Worm (Caenorhabditis elegans) whole organism, L1 larva: Measurements from ENCODE around the gene F55G1.7.

ENCODE experiments used
- C04F5.9 ChIP-seq: sonication (generic microtip); optimal IDR thresholded peaks from 2 replicates; lab custom pipeline; 2016; ENCODE audit warnings: missing genetic modification characterization, missing compliant biosample characterization
- C16A3.4 ChIP-seq: fragments of 150-350 bp; optimal IDR thresholded peaks from 2 replicates; lab custom pipeline; 2014; ENCODE audit warnings: missing biosample characterization, missing genetic modification characterization
- C34B4.2 ChIP-seq: sonication (generic microtip); optimal IDR thresholded peaks from 2 replicates; lab custom pipeline; 2017; ENCODE audit warnings: mild to moderate bottlenecking, missing genetic modification characterization, missing compliant biosample characterization
- F16B12.6 ChIP-seq: fragments of 150-350 bp; optimal IDR thresholded peaks from 2 replicates; lab custom pipeline; 2014; ENCODE audit warnings: missing biosample characterization, missing genetic modification characterization
- Y116A8C.19 ChIP-seq: sonication (generic microtip); optimal IDR thresholded peaks from 2 replicates; lab custom pipeline; 2016; ENCODE audit warnings: missing compliant biosample characterization, missing genetic modification characterization, borderline replicate concordance
- aha-1 ChIP-seq: fragments of 150-350 bp; optimal IDR thresholded peaks from 2 replicates; lab custom pipeline; 2014; ENCODE audit warnings: missing biosample characterization, missing genetic modification characterization
- aly-2 ChIP-seq: fragments of 150-350 bp; optimal IDR thresholded peaks from 2 replicates; lab custom pipeline; 2014; ENCODE audit warnings: missing biosample characterization, missing genetic modification characterization
- ama-1 ChIP-seq: fragments of 150-350 bp; optimal IDR thresholded peaks from 2 replicates; lab custom pipeline; 2014
- ceh-63 ChIP-seq: fragments of 200-800 bp; sonication (Bioruptor generic); optimal IDR thresholded peaks from 2 replicates; lab custom pipeline; 2018; ENCODE audit warnings: mild to moderate bottlenecking, missing genetic modification characterization, missing compliant biosample characterization
- ces-1 ChIP-seq: fragments of 150-350 bp; optimal IDR thresholded peaks from 2 replicates; lab custom pipeline; 2014; ENCODE audit warnings: missing biosample characterization, missing genetic modification reagents, missing genetic modification characterization
- dpl-1 ChIP-seq, 3 experiments: fragments of 150-350 bp in 2 of 3; sonication (generic microtip) in 1 of 3; optimal IDR thresholded peaks; 2 replicates each; lab custom pipeline; 2014 to 2017; ENCODE audit warnings: missing biosample characterization in 3 of 3, missing genetic modification characterization in 3 of 3, missing genetic modification reagents in 3 of 3
- dsc-1 ChIP-seq: sonication (generic microtip); optimal IDR thresholded peaks from 2 replicates; lab custom pipeline; 2016; ENCODE audit warnings: mild to moderate bottlenecking, missing genetic modification characterization, missing compliant biosample characterization
- efl-3 ChIP-seq: fragments of 200-800 bp; sonication (Bioruptor generic); optimal IDR thresholded peaks from 2 replicates; lab custom pipeline; 2018; ENCODE audit warnings: mild to moderate bottlenecking, missing genetic modification characterization, missing compliant biosample characterization
- egl-13 ChIP-seq: sonication (generic microtip); optimal IDR thresholded peaks from 2 replicates; lab custom pipeline; 2016; ENCODE audit warnings: missing genotype, missing genetic modification reagents, missing genetic modification characterization, missing compliant biosample characterization
- ets-5 ChIP-seq: fragments of 200-800 bp; sonication (Bioruptor generic); IDR thresholded peaks from 2 replicates; pipeline ENCODE4 v1.3.6; 2022; ENCODE audit warnings: missing genetic modification characterization, missing compliant biosample characterization
- fkh-10 ChIP-seq: sonication (generic microtip); optimal IDR thresholded peaks from 2 replicates; lab custom pipeline; 2017; ENCODE audit warnings: missing biosample characterization, missing genetic modification reagents, missing genetic modification characterization
- fos-1 ChIP-seq: fragments of 150-350 bp; optimal IDR thresholded peaks from 2 replicates; lab custom pipeline; 2014; ENCODE audit warnings: missing biosample characterization, missing genetic modification characterization
- grh-1 ChIP-seq: fragments of 200-800 bp; sonication (Bioruptor generic); IDR thresholded peaks from 2 replicates; pipeline ENCODE4 v1.3.6; 2022; ENCODE audit warnings: missing genetic modification reagents, missing genetic modification characterization, missing compliant biosample characterization
- hlh-17 ChIP-seq: fragments of 200-800 bp; sonication (Bioruptor generic); optimal IDR thresholded peaks from 2 replicates; lab custom pipeline; 2018; ENCODE audit warnings: missing genetic modification characterization, mild to moderate bottlenecking, missing compliant biosample characterization, moderate library complexity, borderline replicate concordance
- hlh-4 ChIP-seq: sonication (generic microtip); optimal IDR thresholded peaks from 2 replicates; lab custom pipeline; 2016; ENCODE audit warnings: mild to moderate bottlenecking, missing genetic modification characterization, missing compliant biosample characterization
- hpl-2 ChIP-seq: fragments of 150-350 bp; optimal IDR thresholded peaks from 2 replicates; lab custom pipeline; 2014; ENCODE audit warnings: missing biosample characterization, missing genetic modification reagents, missing genetic modification characterization
- irx-1 ChIP-seq: sonication (generic microtip); optimal IDR thresholded peaks from 2 replicates; lab custom pipeline; 2016; ENCODE audit warnings: missing genetic modification characterization, missing compliant biosample characterization
- lin-14 ChIP-seq: fragments of 200-800 bp; sonication (Bioruptor generic); optimal IDR thresholded peaks from 2 replicates; lab custom pipeline; 2018; ENCODE audit warnings: mild to moderate bottlenecking, missing genetic modification characterization, moderate library complexity, missing compliant biosample characterization
- lin-15B ChIP-seq: fragments of 150-350 bp; sonication (generic microtip); optimal IDR thresholded peaks from 3 replicates; lab custom pipeline; 2014; ENCODE audit warnings: missing biosample characterization, missing genetic modification characterization
- lin-35 ChIP-seq, 2 experiments: fragments of 150-350 bp; optimal IDR thresholded peaks; 2 replicates each; lab custom pipeline; 2014; ENCODE audit warnings: missing biosample characterization in 2 of 2, missing genetic modification characterization in 2 of 2, missing genetic modification reagents in 2 of 2
- lin-39 ChIP-seq: fragments of 150-350 bp; optimal IDR thresholded peaks from 2 replicates; lab custom pipeline; 2014; ENCODE audit warnings: missing biosample characterization, missing genetic modification reagents, missing genetic modification characterization
- mab-9 ChIP-seq: fragments of 200-800 bp; sonication (Bioruptor generic); IDR thresholded peaks from 2 replicates; pipeline ENCODE4 v1.3.6; 2022; ENCODE audit warnings: missing genetic modification reagents, missing genetic modification characterization, missing compliant biosample characterization
- mef-2 ChIP-seq: fragments of 150-350 bp; optimal IDR thresholded peaks from 2 replicates; lab custom pipeline; 2014; ENCODE audit warnings: missing biosample characterization, missing genetic modification characterization
- mep-1 ChIP-seq: fragments of 150-350 bp; optimal IDR thresholded peaks from 2 replicates; lab custom pipeline; 2014; ENCODE audit warnings: missing biosample characterization, missing genetic modification characterization
- nhr-11 ChIP-seq: fragments of 150-350 bp; optimal IDR thresholded peaks from 2 replicates; lab custom pipeline; 2014; ENCODE audit warnings: missing biosample characterization, missing genetic modification characterization
- nhr-20 ChIP-seq: sonication (generic microtip); optimal IDR thresholded peaks from 2 replicates; lab custom pipeline; 2016; ENCODE audit warnings: mild to moderate bottlenecking, missing genetic modification characterization, missing compliant biosample characterization
- nhr-237 ChIP-seq: fragments of 150-350 bp; optimal IDR thresholded peaks from 2 replicates; lab custom pipeline; 2014; ENCODE audit warnings: missing biosample characterization, missing genetic modification characterization
- nhr-28 ChIP-seq: fragments of 150-350 bp; optimal IDR thresholded peaks from 2 replicates; lab custom pipeline; 2014; ENCODE audit warnings: missing biosample characterization, missing genetic modification characterization
- nhr-47 ChIP-seq: sonication (generic microtip); optimal IDR thresholded peaks from 2 replicates; lab custom pipeline; 2016; ENCODE audit warnings: mild to moderate bottlenecking, missing genetic modification characterization, moderate library complexity, missing compliant biosample characterization
- nhr-90 ChIP-seq: sonication (generic microtip); optimal IDR thresholded peaks from 2 replicates; lab custom pipeline; 2016; ENCODE audit warnings: mild to moderate bottlenecking, missing genetic modification characterization, missing compliant biosample characterization; ENCODE audit not compliant: poor library complexity
- pag-3 ChIP-seq: sonication (generic microtip); optimal IDR thresholded peaks from 2 replicates; lab custom pipeline; 2017; ENCODE audit warnings: missing genetic modification characterization, mild to moderate bottlenecking, missing compliant biosample characterization, antibody characterized with exemption, borderline replicate concordance; ENCODE audit not compliant: insufficient read depth
- snu-23 ChIP-seq: sonication (generic microtip); optimal IDR thresholded peaks from 2 replicates; lab custom pipeline; 2016; ENCODE audit warnings: missing genetic modification characterization, missing compliant biosample characterization
- sptf-1 ChIP-seq: fragments of 150-350 bp; optimal IDR thresholded peaks from 2 replicates; lab custom pipeline; 2014; ENCODE audit warnings: missing biosample characterization, missing genetic modification characterization
- swsn-7 ChIP-seq: sonication (generic microtip); optimal IDR thresholded peaks from 2 replicates; lab custom pipeline; 2016; ENCODE audit warnings: missing genetic modification characterization, missing compliant biosample characterization
- tbx-2 ChIP-seq: sonication (generic microtip); optimal IDR thresholded peaks from 2 replicates; lab custom pipeline; 2016; ENCODE audit warnings: missing genetic modification characterization, missing compliant biosample characterization
- unc-130 ChIP-seq: fragments of 150-350 bp; optimal IDR thresholded peaks from 2 replicates; lab custom pipeline; 2017; ENCODE audit warnings: missing biosample characterization, missing genetic modification characterization, inconsistent platforms
- unc-30 ChIP-seq: sonication (generic microtip); optimal IDR thresholded peaks from 2 replicates; lab custom pipeline; 2017; ENCODE audit warnings: missing biosample characterization, missing genetic modification characterization
- unc-98 ChIP-seq: fragments of 200-800 bp; sonication (Bioruptor generic); IDR thresholded peaks from 2 replicates; pipeline ENCODE4 v1.3.6; 2022; ENCODE audit warnings: missing genetic modification characterization, missing compliant biosample characterization
- xbp-1 ChIP-seq: sonication (generic microtip); optimal IDR thresholded peaks from 2 replicates; lab custom pipeline; 2016; ENCODE audit warnings: missing genetic modification characterization, missing compliant biosample characterization
- zip-4 ChIP-seq: fragments of 200-800 bp; sonication (Bioruptor generic); optimal IDR thresholded peaks from 2 replicates; lab custom pipeline; 2018; ENCODE audit warnings: mild to moderate bottlenecking, missing genetic modification characterization, moderate library complexity, missing compliant biosample characterization
- ztf-11 ChIP-seq, 2 experiments: sonication (generic microtip); optimal IDR thresholded peaks; 2 replicates each; lab custom pipeline; 2016 to 2017; ENCODE audit warnings: missing genetic modification characterization in 2 of 2, missing biosample characterization in 1 of 2, missing compliant biosample characterization in 1 of 2

Gene F55G1.7

ce11 chrIV:7507841-7508509, 38.3 kb upstream of the F55G1.7 start, which contains the start of the genes vdac-1 and R05G6.5 (continued):
- TF ChIP-seq grh-1 (GFP tag; lab: Robert Waterston, UW), result peak; percentile 77
- TF ChIP-seq nhr-28, result no peak
- no peak for TF ChIP-seq efl-3 (GFP tag; lab: Kevin White, UChicago)
- TF ChIP-seq sptf-1 (tag; lab: Kevin White, UChicago), result no peak
- peak; percentile 83 for TF ChIP-seq nhr-47
- TF ChIP-seq C34B4.2, result peak; percentile 87
- peak; percentile 89 to 92 (median 92) for TF ChIP-seq dpl-1 (GFP tag; optimal IDR thresholded peaks at IDR 0.05; lab: Kevin White, UChicago)
- TF ChIP-seq hpl-2, result no peak
- peak; percentile 93 for TF ChIP-seq snu-23 (GFP tag; lab: Kevin White, UChicago)
- no peak for TF ChIP-seq ces-1 (GFP tag; lab: Kevin White, UChicago)
- peak; percentile 24 for TF ChIP-seq nhr-11 (tag; lab: Kevin White, UChicago)
- TF ChIP-seq mab-9 (GFP tag; lab: Robert Waterston, UW), result 0 out of 2 replicates have a peak, but pooled peaks have one; percentile 17
- peak; percentile 63 for TF ChIP-seq fos-1 (tag; lab: Kevin White, UChicago)
- no peak for TF ChIP-seq ama-1 (lab: Kevin White, UChicago)
- TF ChIP-seq Y116A8C.19 (tag; lab: Kevin White, UChicago), result no peak
- peak; percentile 54 for TF ChIP-seq mep-1 (tag; lab: Kevin White, UChicago)
- TF ChIP-seq irx-1 (tag; lab: Kevin White, UChicago), result no peak
- peak; percentile 94 to 97 for TF ChIP-seq lin-35 (GFP tag; optimal IDR thresholded peaks at IDR 0.05; lab: Kevin White, UChicago)
- peak; percentile 73 for TF ChIP-seq nhr-237 (tag; lab: Kevin White, UChicago)
- peak; percentile 82 for TF ChIP-seq swsn-7 (tag; lab: Kevin White, UChicago)
- no peak for TF ChIP-seq hlh-4
- TF ChIP-seq zip-4 (GFP tag; lab: Kevin White, UChicago), result no peak
- TF ChIP-seq nhr-20 (tag; lab: Kevin White, UChicago), result peak; percentile 92
- TF ChIP-seq mef-2 (tag; lab: Kevin White, UChicago), result peak; percentile 30
- no peak for TF ChIP-seq unc-98 (GFP tag; lab: Robert Waterston, UW)
- TF ChIP-seq nhr-90 (tag; lab: Kevin White, UChicago), result peak; percentile 80
- no peak for TF ChIP-seq pag-3 (tag; lab: Kevin White, UChicago)
- TF ChIP-seq egl-13 (tag; lab: Kevin White, UChicago), result peak; percentile 17
- peak; percentile 72 for TF ChIP-seq lin-15B
- no peak for TF ChIP-seq hlh-17 (GFP tag; lab: Kevin White, UChicago)
- TF ChIP-seq ceh-63 (GFP tag; lab: Kevin White, UChicago), result no peak
- peak; percentile 81 for TF ChIP-seq unc-130 (tag; lab: Kevin White, UChicago)
- TF ChIP-seq fkh-10 (GFP tag; lab: Kevin White, UChicago), result peak; percentile 28
- peak; percentile 57 for TF ChIP-seq dsc-1 (tag; lab: Kevin White, UChicago)
- no peak for TF ChIP-seq ztf-11 (tag; optimal IDR thresholded peaks at IDR 0.05; lab: Kevin White, UChicago)
- peak; percentile 83 for TF ChIP-seq xbp-1 (tag; lab: Kevin White, UChicago)
- TF ChIP-seq tbx-2 (tag; lab: Kevin White, UChicago), result peak; percentile 86
- no peak for TF ChIP-seq ets-5 (GFP tag; lab: Robert Waterston, UW)
- TF ChIP-seq C04F5.9 (tag; lab: Kevin White, UChicago), result no peak
- TF ChIP-seq lin-39 (tag; lab: Kevin White, UChicago), result no peak
- TF ChIP-seq C16A3.4, result peak; percentile 90
- no peak for TF ChIP-seq aha-1 (tag; lab: Kevin White, UChicago)
- TF ChIP-seq lin-14 (GFP tag; lab: Kevin White, UChicago), result peak; percentile 97
- no peak for TF ChIP-seq F16B12.6 (tag; lab: Kevin White, UChicago)
- TF ChIP-seq unc-30 (tag; lab: Kevin White, UChicago), result no peak
- TF ChIP-seq aly-2, result no peak
